Fruit fly (Drosophila melanogaster): ENCODE measurements around the gene Coq3.
A peak's percentile ranks its signal among the peaks of the same experiment; 100 is the strongest.

Gene Coq3

DNA sequence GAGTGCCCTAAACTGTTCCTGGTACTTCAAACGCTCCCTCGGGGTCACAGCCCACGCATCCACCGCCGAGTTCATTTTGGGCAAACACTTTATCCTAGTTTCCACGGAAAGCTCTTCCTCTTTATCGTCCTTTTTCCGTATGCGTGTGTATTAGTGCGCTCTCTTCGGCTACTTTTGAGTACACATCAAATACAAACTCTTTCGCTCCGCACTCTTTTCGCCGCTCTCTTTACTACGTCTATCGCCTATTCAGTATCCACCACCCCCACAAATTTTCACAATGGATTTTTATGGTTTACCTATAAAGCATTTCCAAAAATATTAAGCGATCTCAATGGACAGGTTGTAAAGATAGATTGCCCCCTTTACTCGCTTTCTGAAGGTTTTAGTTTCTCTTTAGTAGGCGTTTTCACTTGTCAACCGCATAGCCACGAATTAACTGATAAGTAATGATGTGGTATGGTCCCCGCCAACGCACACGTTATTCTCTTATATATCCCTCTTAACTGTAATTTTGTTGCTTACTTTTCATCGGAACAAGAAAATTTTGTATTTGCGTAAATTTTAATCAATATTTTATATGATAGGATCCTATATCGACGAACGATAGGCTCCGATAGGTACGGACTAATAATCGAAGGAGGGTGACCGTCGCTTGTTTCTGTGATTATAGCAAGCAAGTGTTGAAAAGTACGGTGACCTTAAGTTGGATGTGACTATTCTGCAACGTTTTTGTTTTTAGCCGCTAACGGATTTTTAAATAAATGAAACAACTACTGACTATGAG lies 16.5 kb downstream of the Coq3 start, which contains the start of gene Dap160 (continued):
- TF ChIP-seq Ssrp (tag; optimal IDR thresholded peaks at IDR 0.05) (no peak), CG10979 (tag; optimal IDR thresholded peaks at IDR 0.05) (no peak), Awh (GFP tag; IDR thresholded peaks at IDR 0.05) (no peak), CHES-1-like (GFP tag; optimal IDR thresholded peaks at IDR 0.05) (no peak), trh (GFP tag; optimal IDR thresholded peaks at IDR 0.05) (no peak), CG8478 (optimal IDR thresholded peaks at IDR 0.05) (no peak), Med (GFP tag) (peak; percentile 79), CG17802 (tag; optimal IDR thresholded peaks at IDR 0.05) (peak; percentile 61), CG8089 (GFP tag; optimal IDR thresholded peaks at IDR 0.05) (no peak), NC2β (GFP tag; optimal IDR thresholded peaks at IDR 0.05) (no peak), btn (GFP tag; optimal IDR thresholded peaks at IDR 0.05) (no peak), danr (GFP tag; IDR thresholded peaks at IDR 0.05) (no peak), fd102C (GFP tag; optimal IDR thresholded peaks at IDR 0.05) (no peak), Scr (GFP tag; IDR thresholded peaks at IDR 0.05; ENCODE audit: partially characterized antibody) (peak; percentile 75), sqz (GFP tag; optimal IDR thresholded peaks at IDR 0.05) (no peak), BEAF-32 (GFP tag; optimal IDR thresholded peaks at IDR 0.05) (peak; percentile 70), CG34376 (GFP tag; optimal IDR thresholded peaks at IDR 0.05) (peak; percentile 51), knrl (GFP tag; IDR thresholded peaks at IDR 0.05; ENCODE audit: partially characterized antibody) (peak; percentile 68), CG2120 (GFP tag; optimal IDR thresholded peaks at IDR 0.05) (peak; percentile 51), pum (GFP tag; optimal IDR thresholded peaks at IDR 0.05) (no peak), wek (GFP tag; optimal IDR thresholded peaks at IDR 0.05) (no peak), cwo (GFP tag; optimal IDR thresholded peaks at IDR 0.05) (no peak), CG7928 (GFP tag; optimal IDR thresholded peaks at IDR 0.05) (no peak), Dll (GFP tag; IDR thresholded peaks at IDR 0.05; ENCODE audit: partially characterized antibody) (peak; percentile 72), inv (GFP tag; IDR thresholded peaks at IDR 0.05; ENCODE audit: partially characterized antibody) (peak; percentile 62; the same call in 1 of the 2 replicates), D19B (GFP tag; optimal IDR thresholded peaks at IDR 0.05) (no peak), Ravus (GFP tag; IDR thresholded peaks at IDR 0.05) (no peak), CG18619 (GFP tag; optimal IDR thresholded peaks at IDR 0.05) (no peak), B-H2 (GFP tag; optimal IDR thresholded peaks at IDR 0.05) (peak; percentile 8), CG31388 (GFP tag; optimal IDR thresholded peaks at IDR 0.05) (no peak), CG9797 (GFP tag; optimal IDR thresholded peaks at IDR 0.05) (peak; percentile 29), shn (GFP tag; optimal IDR thresholded peaks at IDR 0.05) (no peak), CG3163 (GFP tag; optimal IDR thresholded peaks at IDR 0.05) (peak; percentile 96), CG6765 (GFP tag; optimal IDR thresholded peaks at IDR 0.05) (no peak), mirr (GFP tag; optimal IDR thresholded peaks at IDR 0.05) (peak; percentile 24), Doc2 (GFP tag; IDR thresholded peaks at IDR 0.05) (no peak), CG9727 (GFP tag; optimal IDR thresholded peaks at IDR 0.05) (no peak), HLH54F (GFP tag; optimal IDR thresholded peaks at IDR 0.05) (no peak), CG18599 (GFP tag; optimal IDR thresholded peaks at IDR 0.05) (no peak), stwl (tag; optimal IDR thresholded peaks at IDR 0.05) (peak; percentile 79), Fer2 (tag; optimal IDR thresholded peaks at IDR 0.05) (no peak), vnd (GFP tag; IDR thresholded peaks at IDR 0.05; ENCODE audit: partially characterized antibody) (peak; percentile 64), C15 (GFP tag; IDR thresholded peaks at IDR 0.05) (no peak), lmd (GFP tag; IDR thresholded peaks at IDR 0.05) (no peak), BtbVII (GFP tag; optimal IDR thresholded peaks at IDR 0.05) (no peak), nerfin-2 (GFP tag; IDR thresholded peaks at IDR 0.05; ENCODE audit: partially characterized antibody) (peak; percentile 67), kah (GFP tag; optimal IDR thresholded peaks at IDR 0.05) (no peak), CG7963 (GFP tag; IDR thresholded peaks at IDR 0.05; ENCODE audit: partially characterized antibody) (peak; percentile 81), Sry-δ (GFP tag; optimal IDR thresholded peaks at IDR 0.05) (peak; percentile 50)

Measured in whole organism, embryonic.